Fruit fly (Drosophila melanogaster): ENCODE results near the gene CG9498.

DNA sequence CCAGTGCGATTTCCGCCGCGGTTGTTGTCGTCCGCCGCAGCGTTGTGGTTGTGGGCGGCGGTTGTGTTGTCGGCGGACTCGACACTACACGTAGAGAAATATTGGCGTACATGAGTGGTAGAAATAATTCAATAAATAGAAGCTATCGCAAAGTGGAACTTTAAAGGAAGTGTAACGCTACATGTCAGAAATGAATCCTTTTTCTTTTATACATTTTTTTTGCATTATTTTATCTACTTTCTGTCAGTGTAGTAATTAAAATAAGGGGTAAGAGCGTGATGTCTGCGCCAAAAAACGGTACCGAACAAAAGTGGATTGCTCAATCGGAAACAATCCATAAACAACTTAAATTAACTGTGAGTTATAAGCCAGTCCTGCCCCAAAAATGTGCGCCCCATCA, 28.4 kb upstream of the CG9498 start:
- TF ChIP-seq Clk (GFP tag; optimal IDR thresholded peaks at IDR 0.05) (no peak), kay (GFP tag; ENCODE audit: borderline replicate concordance) (no peak), CG12768 (GFP tag; optimal IDR thresholded peaks at IDR 0.05) (no peak), tj (GFP tag; optimal IDR thresholded peaks at IDR 0.05) (no peak), CG33017 (tag; optimal IDR thresholded peaks at IDR 0.05) (no peak), Mnt (GFP tag; optimal IDR thresholded peaks at IDR 0.05) (no peak)

Measured in whole organism, adult.